Worm (Caenorhabditis elegans) whole organism, young adult: ENCODE measurements around the gene xpf-1.
A peak's percentile ranks its signal among the peaks of the same experiment; 100 is the strongest.

ENCODE experiments used
- B0035.1 ChIP-seq: sonication (generic microtip); optimal IDR thresholded peaks from 2 replicates; lab custom pipeline; 2016; ENCODE audit warnings: missing genetic modification characterization, mild to moderate bottlenecking, missing compliant biosample characterization, missing genotype, missing genetic modification reagents
- B0261.1 ChIP-seq: sonication (generic microtip); optimal IDR thresholded peaks from 2 replicates; lab custom pipeline; 2016; ENCODE audit warnings: mild to moderate bottlenecking, missing genetic modification characterization, moderate library complexity, missing compliant biosample characterization
- B0336.3 ChIP-seq: fragments of 200-800 bp; sonication (Bioruptor generic); IDR thresholded peaks from 2 replicates; pipeline ENCODE4 v1.3.6; 2022; ENCODE audit warnings: missing genetic modification characterization, missing compliant biosample characterization
- F22D6.2 ChIP-seq: sonication (generic microtip); optimal IDR thresholded peaks from 2 replicates; lab custom pipeline; 2016; ENCODE audit warnings: mild to moderate bottlenecking, missing genetic modification characterization, missing compliant biosample characterization
- F23B12.7 ChIP-seq: sonication (generic microtip); optimal IDR thresholded peaks from 2 replicates; lab custom pipeline; 2017; ENCODE audit warnings: missing genetic modification characterization, mild to moderate bottlenecking, missing compliant biosample characterization, antibody characterized with exemption, moderate library complexity; ENCODE audit not compliant: insufficient read depth
- F52B5.7 ChIP-seq: sonication (generic microtip); optimal IDR thresholded peaks from 2 replicates; lab custom pipeline; 2016; ENCODE audit warnings: mild to moderate bottlenecking, missing genetic modification characterization, missing compliant biosample characterization
- F55B11.4 ChIP-seq: sonication (generic microtip); optimal IDR thresholded peaks from 2 replicates; lab custom pipeline; 2016; ENCODE audit warnings: missing compliant biosample characterization, missing genetic modification characterization, borderline replicate concordance; ENCODE audit not compliant: insufficient read depth
- F57C9.4 ChIP-seq: sonication (generic microtip); optimal IDR thresholded peaks from 2 replicates; lab custom pipeline; 2017; ENCODE audit warnings: mild to moderate bottlenecking, missing genetic modification characterization, missing compliant biosample characterization
- Y79H2A.3 ChIP-seq: fragments of 200-800 bp; sonication (Bioruptor generic); conservative IDR thresholded peaks from 2 replicates; pipeline ENCODE4 v1.3.6; 2022; ENCODE audit warnings: missing genetic modification reagents, missing genetic modification characterization, missing compliant biosample characterization
- Y95B8A.8 ChIP-seq: fragments of 200-800 bp; sonication (Bioruptor generic); IDR thresholded peaks from 2 replicates; pipeline ENCODE4 v1.3.6; 2022; ENCODE audit warnings: missing genetic modification reagents, missing genetic modification characterization, missing compliant biosample characterization
- ZK185.1 ChIP-seq: sonication (generic microtip); optimal IDR thresholded peaks from 2 replicates; lab custom pipeline; 2016; ENCODE audit warnings: mild to moderate bottlenecking, missing genetic modification characterization, missing compliant biosample characterization; ENCODE audit not compliant: poor library complexity, severe bottlenecking
- ama-1 ChIP-seq, 3 experiments: fragments of 150-350 bp in 1 of 3; sonication (generic microtip) in 2 of 3; optimal IDR thresholded peaks; 2 replicates each; lab custom pipeline; 2014 to 2018; ENCODE audit warnings: missing biosample characterization in 2 of 3, missing genetic modification characterization in 2 of 3, missing genetic modification reagents in 2 of 3
- aptf-2 ChIP-seq: fragments of 200-800 bp; sonication (Bioruptor generic); conservative IDR thresholded peaks from 2 replicates; pipeline ENCODE4 v1.3.6; 2022; ENCODE audit warnings: missing genetic modification reagents, missing genetic modification characterization, missing compliant biosample characterization
- attf-5 ChIP-seq: fragments of 200-800 bp; sonication (Bioruptor generic); optimal IDR thresholded peaks from 2 replicates; lab custom pipeline; 2018; ENCODE audit warnings: mild to moderate bottlenecking, missing genetic modification characterization, missing compliant biosample characterization
- attf-6 ChIP-seq: fragments of 200-800 bp; sonication (Bioruptor generic); IDR thresholded peaks from 2 replicates; pipeline ENCODE4 v1.3.6; 2022; ENCODE audit warnings: missing genetic modification reagents, missing genetic modification characterization, missing compliant biosample characterization
- bed-2 ChIP-seq: fragments of 200-800 bp; sonication (Bioruptor generic); IDR thresholded peaks from 2 replicates; pipeline ENCODE4 v1.3.6; 2022; ENCODE audit warnings: missing genetic modification reagents, missing genetic modification characterization, missing compliant biosample characterization
- ccch-3 ChIP-seq: fragments of 200-800 bp; sonication (Bioruptor generic); optimal IDR thresholded peaks from 2 replicates; lab custom pipeline; 2018; ENCODE audit warnings: mild to moderate bottlenecking, missing genetic modification characterization, missing compliant biosample characterization
- ceh-79 ChIP-seq: sonication (generic microtip); optimal IDR thresholded peaks from 2 replicates; lab custom pipeline; 2017; ENCODE audit warnings: mild to moderate bottlenecking, missing genetic modification characterization, missing compliant biosample characterization
- die-1 ChIP-seq: sonication (generic microtip); optimal IDR thresholded peaks from 2 replicates; lab custom pipeline; 2016; ENCODE audit warnings: missing genotype, mild to moderate bottlenecking, missing genetic modification characterization, missing compliant biosample characterization
- efl-1 ChIP-seq: fragments of 150-350 bp; optimal IDR thresholded peaks from 2 replicates; lab custom pipeline; 2014; ENCODE audit warnings: missing biosample characterization, missing genetic modification reagents, missing genetic modification characterization
- egl-44 ChIP-seq: fragments of 200-800 bp; sonication (Bioruptor generic); IDR thresholded peaks from 2 replicates; pipeline ENCODE4 v1.3.6; 2022; ENCODE audit warnings: missing genetic modification reagents, missing genetic modification characterization, missing compliant biosample characterization
- ets-4 ChIP-seq: fragments of 200-800 bp; sonication (Bioruptor generic); optimal IDR thresholded peaks from 2 replicates; lab custom pipeline; 2018; ENCODE audit warnings: mild to moderate bottlenecking, missing genetic modification characterization, missing compliant biosample characterization
- fkh-3 ChIP-seq: sonication (generic microtip); optimal IDR thresholded peaks from 2 replicates; lab custom pipeline; 2016; ENCODE audit warnings: mild to moderate bottlenecking, missing genetic modification characterization, missing compliant biosample characterization
- gei-17 ChIP-seq: fragments of 200-800 bp; sonication (Bioruptor generic); optimal IDR thresholded peaks from 2 replicates; lab custom pipeline; 2018; ENCODE audit warnings: mild to moderate bottlenecking, missing genetic modification characterization, missing compliant biosample characterization
- him-1 ChIP-seq: sonication (generic microtip); optimal IDR thresholded peaks from 2 replicates; lab custom pipeline; 2016; ENCODE audit warnings: missing genotype, missing genetic modification reagents, missing genetic modification characterization, missing compliant biosample characterization
- hlh-12 ChIP-seq: sonication (generic microtip); optimal IDR thresholded peaks from 2 replicates; lab custom pipeline; 2016; ENCODE audit warnings: missing genetic modification characterization, missing compliant biosample characterization
- hlh-26 ChIP-seq: fragments of 200-800 bp; sonication (Bioruptor generic); conservative IDR thresholded peaks from 2 replicates; pipeline ENCODE4 v1.3.6; 2022; ENCODE audit warnings: missing genetic modification reagents, missing genetic modification characterization, missing compliant biosample characterization
- hmg-1.2 ChIP-seq: fragments of 200-800 bp; sonication (Bioruptor generic); IDR thresholded peaks from 2 replicates; pipeline ENCODE4 v1.3.6; 2022; ENCODE audit warnings: missing genetic modification reagents, missing genetic modification characterization, missing compliant biosample characterization
- lag-1 ChIP-seq: fragments of 200-800 bp; sonication (Bioruptor generic); IDR thresholded peaks from 2 replicates; pipeline ENCODE4 v1.3.6; 2022; ENCODE audit warnings: missing genetic modification reagents, missing genetic modification characterization, missing compliant biosample characterization
- lin-54 ChIP-seq: fragments of 200-800 bp; sonication (Bioruptor generic); optimal IDR thresholded peaks from 2 replicates; lab custom pipeline; 2018; ENCODE audit warnings: mild to moderate bottlenecking, missing genetic modification characterization, missing compliant biosample characterization
- lsy-27 ChIP-seq: sonication (generic microtip); optimal IDR thresholded peaks from 2 replicates; lab custom pipeline; 2017; ENCODE audit warnings: missing genetic modification characterization, mild to moderate bottlenecking, missing compliant biosample characterization, antibody characterized with exemption, missing genotype, borderline replicate concordance; ENCODE audit not compliant: insufficient read depth
- madf-6 ChIP-seq: fragments of 200-800 bp; sonication (Bioruptor generic); IDR thresholded peaks from 2 replicates; pipeline ENCODE4 v1.3.6; 2022; ENCODE audit warnings: missing genetic modification reagents, missing genetic modification characterization, missing compliant biosample characterization
- madf-8 ChIP-seq: fragments of 200-800 bp; sonication (Bioruptor generic); conservative IDR thresholded peaks from 2 replicates; pipeline ENCODE4 v1.3.6; 2022; ENCODE audit warnings: missing genetic modification reagents, missing genetic modification characterization, missing compliant biosample characterization
- mxl-1 ChIP-seq: sonication (generic microtip); optimal IDR thresholded peaks from 2 replicates; lab custom pipeline; 2016; ENCODE audit warnings: missing genetic modification characterization, missing compliant biosample characterization
- nfya-1 ChIP-seq: sonication (generic microtip); optimal IDR thresholded peaks from 2 replicates; lab custom pipeline; 2017; ENCODE audit warnings: antibody characterized with exemption, missing compliant biosample characterization, missing genetic modification characterization, borderline replicate concordance; ENCODE audit not compliant: insufficient read depth
- nhr-179 ChIP-seq: sonication (generic microtip); optimal IDR thresholded peaks from 2 replicates; lab custom pipeline; 2016; ENCODE audit warnings: mild to moderate bottlenecking, missing genetic modification characterization, missing compliant biosample characterization
- rpc-1 ChIP-seq, 2 experiments: fragments of 150-350 bp in 1 of 2; sonication (generic microtip) in 1 of 2; optimal IDR thresholded peaks; 2 replicates each; lab custom pipeline; 2014 to 2018; ENCODE audit warnings: missing biosample characterization in 1 of 2, missing genetic modification characterization in 1 of 2, missing genetic modification reagents in 1 of 2, missing genotype in 1 of 2
- sdz-38 ChIP-seq: sonication (generic microtip); optimal IDR thresholded peaks from 2 replicates; lab custom pipeline; 2016; ENCODE audit warnings: missing genotype, missing genetic modification characterization, missing compliant biosample characterization
- snpc-4 ChIP-seq, 5 experiments: fragments of 150-350 bp in 1 of 5; sonication (generic microtip) in 4 of 5; optimal IDR thresholded peaks; 2 replicates each; lab custom pipeline; 2014 to 2018; ENCODE audit warnings: missing genetic modification characterization in 5 of 5, missing biosample characterization in 3 of 5, antibody characterized with exemption in 2 of 5, mild to moderate bottlenecking in 2 of 5, missing compliant biosample characterization in 2 of 5, missing genotype in 2 of 5, moderate library complexity in 2 of 5, missing genetic modification reagents in 1 of 5
- somi-1 ChIP-seq: fragments of 200-800 bp; sonication (Bioruptor generic); optimal IDR thresholded peaks from 2 replicates; lab custom pipeline; 2018; ENCODE audit warnings: mild to moderate bottlenecking, missing genetic modification characterization, missing compliant biosample characterization
- sptf-2 ChIP-seq: fragments of 200-800 bp; sonication (Bioruptor generic); optimal IDR thresholded peaks from 2 replicates; lab custom pipeline; 2018; ENCODE audit warnings: mild to moderate bottlenecking, missing genetic modification characterization, missing compliant biosample characterization
- tlf-1 ChIP-seq: fragments of 200-800 bp; sonication (Bioruptor generic); optimal IDR thresholded peaks from 2 replicates; lab custom pipeline; 2018; ENCODE audit warnings: mild to moderate bottlenecking, missing genetic modification characterization, missing compliant biosample characterization
- unc-130 ChIP-seq: sonication (generic microtip); optimal IDR thresholded peaks from 2 replicates; lab custom pipeline; 2016; ENCODE audit warnings: missing genetic modification reagents, missing genetic modification characterization, missing compliant biosample characterization
- zfh-2 ChIP-seq: fragments of 200-800 bp; sonication (Bioruptor generic); conservative IDR thresholded peaks from 2 replicates; pipeline ENCODE4 v1.3.6; 2022; ENCODE audit warnings: missing genetic modification reagents, missing genetic modification characterization, missing compliant biosample characterization
- zim-3 ChIP-seq: sonication (generic microtip); optimal IDR thresholded peaks from 2 replicates; lab custom pipeline; 2017; ENCODE audit warnings: mild to moderate bottlenecking, missing genetic modification characterization, moderate library complexity, missing compliant biosample characterization
- ztf-22 ChIP-seq: fragments of 200-800 bp; sonication (Bioruptor generic); optimal IDR thresholded peaks from 2 replicates; lab custom pipeline; 2018; ENCODE audit warnings: mild to moderate bottlenecking, missing genetic modification characterization, moderate library complexity, missing compliant biosample characterization

Gene xpf-1

DNA sequence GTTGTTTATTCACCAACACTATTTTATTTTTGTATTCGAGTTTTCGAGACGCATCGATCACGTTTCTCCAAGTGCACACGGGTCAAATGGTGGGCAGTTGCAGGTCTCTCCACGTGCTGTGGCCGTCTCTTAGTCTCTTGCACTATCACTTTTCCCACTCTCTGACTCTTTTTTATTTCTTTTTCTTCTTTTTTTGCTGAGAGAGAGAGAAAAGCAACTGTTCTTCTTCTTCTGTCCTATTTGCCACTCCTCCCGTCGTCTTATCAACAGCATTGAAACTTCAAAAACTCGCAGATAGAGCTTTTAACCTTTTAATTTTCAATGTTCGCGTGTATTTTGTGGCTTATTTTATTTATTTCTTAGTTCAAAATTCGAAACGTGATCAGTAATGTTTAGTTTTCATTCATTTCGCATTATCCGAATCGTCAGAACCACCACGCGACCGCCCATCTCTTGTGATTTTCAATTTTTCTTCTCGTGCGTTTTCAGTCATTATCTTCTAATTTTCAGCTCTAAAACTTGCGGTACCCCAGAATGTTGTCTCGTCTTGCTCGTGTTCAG lies 32.7 kb downstream of the xpf-1 start, which contains the start of gene alh-8 (continued):
- no peak for TF ChIP-seq fkh-3 (tag; lab: Kevin White, UChicago)
- TF ChIP-seq ztf-22 (GFP tag; lab: Kevin White, UChicago), result peak; percentile 29
- no peak for TF ChIP-seq nfya-1 (tag; lab: Kevin White, UChicago)
- TF ChIP-seq tlf-1 (GFP tag; lab: Kevin White, UChicago), result peak; percentile 65
- TF ChIP-seq attf-5 (GFP tag; lab: Kevin White, UChicago), result peak; percentile 48
- peak; percentile 40 for TF ChIP-seq ZK185.1 (tag; lab: Kevin White, UChicago)
- TF ChIP-seq hmg-1.2 (GFP tag; lab: Robert Waterston, UW), result peak; percentile 33; the same call in 1 of the 2 replicates
- TF ChIP-seq Y79H2A.3 (GFP tag; lab: Robert Waterston, UW), result no peak
- peak; percentile 30 for TF ChIP-seq gei-17 (GFP tag; lab: Kevin White, UChicago)
- no peak for TF ChIP-seq hlh-26 (GFP tag; lab: Robert Waterston, UW)
- TF ChIP-seq hlh-12 (tag; lab: Kevin White, UChicago), result no peak
- no peak for TF ChIP-seq snpc-4 (GFP tag; optimal IDR thresholded peaks at IDR 0.05; lab: Kevin White, UChicago)
- TF ChIP-seq snpc-4 (tag; optimal IDR thresholded peaks at IDR 0.05; lab: Kevin White, UChicago), result peak in 1 of 4 experiments; percentile 24
- no peak for TF ChIP-seq zim-3 (tag; lab: Kevin White, UChicago)
- no peak for TF ChIP-seq zfh-2 (GFP tag; lab: Robert Waterston, UW)
- TF ChIP-seq F52B5.7, result no peak
- no peak for TF ChIP-seq ccch-3
- TF ChIP-seq ama-1 (optimal IDR thresholded peaks at IDR 0.05; lab: Kevin White, UChicago), result no peak
- TF ChIP-seq ama-1 (GFP tag; optimal IDR thresholded peaks at IDR 0.05; lab: Kevin White, UChicago), result no peak
- no peak for TF ChIP-seq B0261.1 (tag; lab: Kevin White, UChicago)
- TF ChIP-seq F22D6.2 (tag; lab: Kevin White, UChicago), result peak; percentile 42
- TF ChIP-seq efl-1 (GFP tag; lab: Kevin White, UChicago), result no peak
- 0 out of 2 replicates have a peak, but pooled peaks have one; percentile 43 for TF ChIP-seq Y95B8A.8 (GFP tag; lab: Robert Waterston, UW)
- no peak for TF ChIP-seq F23B12.7 (tag; lab: Kevin White, UChicago)
- TF ChIP-seq unc-130 (GFP tag; lab: Kevin White, UChicago), result no peak
- TF ChIP-seq B0035.1 (tag; lab: Kevin White, UChicago), result no peak
- TF ChIP-seq nhr-179 (tag; lab: Kevin White, UChicago), result no peak
- no peak for TF ChIP-seq mxl-1 (tag; lab: Kevin White, UChicago)
- no peak for TF ChIP-seq attf-6 (GFP tag; lab: Robert Waterston, UW)
- no peak for TF ChIP-seq ets-4 (GFP tag; lab: Kevin White, UChicago)
- TF ChIP-seq somi-1, result peak; percentile 68
- TF ChIP-seq aptf-2, result no peak
- TF ChIP-seq sptf-2, result no peak
- no peak for TF ChIP-seq madf-8 (GFP tag; lab: Robert Waterston, UW)
- TF ChIP-seq die-1 (tag; lab: Kevin White, UChicago), result peak; percentile 42
- peak; percentile 33 for TF ChIP-seq lin-54 (GFP tag; lab: Kevin White, UChicago)
- TF ChIP-seq rpc-1 (optimal IDR thresholded peaks at IDR 0.05; lab: Kevin White, UChicago), result no peak
- no peak for TF ChIP-seq rpc-1 (tag; optimal IDR thresholded peaks at IDR 0.05; lab: Kevin White, UChicago)
- TF ChIP-seq F55B11.4 (tag; lab: Kevin White, UChicago), result no peak
- TF ChIP-seq F57C9.4 (tag; lab: Kevin White, UChicago), result no peak
- no peak; the same call in 1 of the 2 replicates for TF ChIP-seq B0336.3 (GFP tag; lab: Robert Waterston, UW)
- no peak for TF ChIP-seq lsy-27
- TF ChIP-seq egl-44 (GFP tag; lab: Robert Waterston, UW), result no peak
- TF ChIP-seq ceh-79 (tag; lab: Kevin White, UChicago), result no peak
- no peak for TF ChIP-seq lag-1
- TF ChIP-seq him-1 (tag; lab: Kevin White, UChicago), result no peak
- TF ChIP-seq sdz-38 (tag; lab: Kevin White, UChicago), result no peak
- no peak for TF ChIP-seq bed-2 (GFP tag; lab: Robert Waterston, UW)
- TF ChIP-seq madf-6, result no peak; the same call in 1 of the 2 replicates
